Fruit fly (Drosophila melanogaster): ENCODE measurements around the gene CG3402.

Gene CG3402

DNA sequence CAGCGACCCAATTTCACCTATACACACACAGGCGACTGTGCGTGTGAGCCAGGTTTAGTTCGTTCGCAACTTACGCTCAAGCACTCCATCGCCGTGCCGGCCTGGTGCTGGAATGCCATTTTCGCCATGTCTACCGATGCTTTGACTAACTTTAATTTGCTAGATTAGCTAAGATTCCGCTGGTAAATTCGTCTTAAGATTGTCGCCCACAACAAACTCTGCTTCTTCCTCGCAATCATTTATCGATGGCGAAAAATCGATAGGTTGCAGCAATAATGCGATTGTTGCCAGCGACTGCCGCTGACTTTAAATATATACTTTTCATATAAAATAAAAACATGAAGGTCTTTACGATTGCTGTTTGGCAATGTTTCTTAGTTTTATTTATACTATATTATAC, at the start of gene CG3402:
Gene CG3402, minus strand, starts transcription at position 245 of the 400 bp plus-strand sequence.
- TF ChIP-seq Sin3A (optimal IDR thresholded peaks at IDR 0.05) (no peak), insv (optimal IDR thresholded peaks at IDR 0.05) (no peak), psq (optimal IDR thresholded peaks at IDR 0.05) (no peak), Myc (optimal IDR thresholded peaks at IDR 0.05) (no peak), h (optimal IDR thresholded peaks at IDR 0.05) (no peak), ttk (optimal IDR thresholded peaks at IDR 0.05) (no peak)

DNA sequence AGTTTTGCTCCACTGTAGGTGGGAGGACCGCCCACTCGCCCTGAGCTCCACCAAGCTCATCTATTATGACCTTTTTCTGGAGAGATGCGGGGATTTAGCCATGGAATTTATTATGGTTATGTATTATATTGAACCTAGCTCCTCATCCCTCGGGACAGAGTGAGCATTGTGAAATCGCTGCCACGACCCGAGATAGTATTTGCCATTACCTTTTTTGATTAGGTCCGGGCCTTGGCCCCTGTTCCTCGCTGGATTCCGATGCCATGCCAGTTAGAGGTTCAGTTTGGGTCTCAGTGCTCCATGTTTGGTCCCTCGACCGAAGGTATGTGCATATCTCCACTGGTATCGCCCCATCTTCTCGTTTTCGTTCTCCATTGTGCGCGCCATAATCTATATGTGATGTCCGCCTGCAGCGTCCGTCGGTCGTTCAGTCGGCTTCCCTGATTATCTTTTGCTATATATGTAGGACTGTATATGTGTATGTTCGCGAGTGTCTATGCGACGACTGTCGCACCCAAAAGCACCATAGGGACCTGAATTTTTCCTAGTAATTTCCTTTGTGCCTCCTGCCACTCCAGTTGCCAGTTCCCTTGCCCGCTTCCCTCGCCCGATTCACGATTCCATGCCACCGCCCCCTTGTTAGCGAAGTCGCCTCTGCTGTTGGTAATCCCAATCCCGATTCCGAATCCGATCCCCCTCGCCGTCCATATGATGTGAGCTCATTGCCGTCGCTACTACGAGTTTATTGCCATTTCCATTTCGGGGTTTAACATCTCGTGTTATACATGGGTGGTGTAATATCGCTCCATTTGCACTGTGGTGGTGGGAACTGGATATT, 49.3 kb upstream of the CG3402 start:
- TF ChIP-seq ttk (optimal IDR thresholded peaks at IDR 0.05) (no peak), insv (optimal IDR thresholded peaks at IDR 0.05) (no peak), h (optimal IDR thresholded peaks at IDR 0.05) (no peak), Sin3A (optimal IDR thresholded peaks at IDR 0.05) (no peak), Myc (optimal IDR thresholded peaks at IDR 0.05) (no peak), psq (optimal IDR thresholded peaks at IDR 0.05) (no peak)

DNA sequence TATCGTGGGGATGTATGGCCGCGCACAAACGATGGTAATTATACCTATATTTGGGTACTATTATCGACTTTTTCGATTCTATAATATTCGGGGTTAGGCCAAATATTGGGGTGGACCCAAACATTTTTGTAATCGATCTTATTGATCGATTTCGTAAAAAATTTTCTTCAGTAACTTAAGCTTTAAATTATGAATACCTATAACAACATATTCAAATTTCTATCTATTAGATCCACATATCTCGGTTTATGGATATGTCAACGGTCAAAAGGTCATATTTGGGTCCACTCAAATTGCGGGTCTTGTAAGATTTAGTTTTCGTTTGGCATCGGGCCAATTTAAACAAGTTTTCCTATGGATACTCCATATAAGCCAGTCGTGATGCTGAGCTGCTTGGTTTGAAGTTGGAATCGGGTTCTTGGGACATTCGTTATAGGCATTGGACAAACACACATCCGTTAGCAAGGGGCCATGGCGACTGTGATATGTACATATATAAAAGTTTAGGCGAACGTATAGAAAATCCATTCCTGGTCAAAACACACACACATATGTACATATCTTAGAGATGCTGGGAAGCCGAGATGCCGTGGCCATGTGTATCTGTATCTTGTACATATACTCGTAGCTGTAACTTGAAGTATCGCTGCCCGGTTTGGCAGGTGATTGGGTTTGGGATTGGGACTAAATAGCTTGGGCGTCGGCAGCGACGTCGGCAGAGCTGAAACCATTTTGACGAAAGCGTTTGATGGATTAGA, 47.7 kb upstream of the CG3402 start:
- TF ChIP-seq h (optimal IDR thresholded peaks at IDR 0.05) (no peak), ttk (optimal IDR thresholded peaks at IDR 0.05) (no peak), insv (optimal IDR thresholded peaks at IDR 0.05) (no peak), psq (optimal IDR thresholded peaks at IDR 0.05) (no peak), Myc (optimal IDR thresholded peaks at IDR 0.05) (no peak), Sin3A (optimal IDR thresholded peaks at IDR 0.05) (no peak)

DNA sequence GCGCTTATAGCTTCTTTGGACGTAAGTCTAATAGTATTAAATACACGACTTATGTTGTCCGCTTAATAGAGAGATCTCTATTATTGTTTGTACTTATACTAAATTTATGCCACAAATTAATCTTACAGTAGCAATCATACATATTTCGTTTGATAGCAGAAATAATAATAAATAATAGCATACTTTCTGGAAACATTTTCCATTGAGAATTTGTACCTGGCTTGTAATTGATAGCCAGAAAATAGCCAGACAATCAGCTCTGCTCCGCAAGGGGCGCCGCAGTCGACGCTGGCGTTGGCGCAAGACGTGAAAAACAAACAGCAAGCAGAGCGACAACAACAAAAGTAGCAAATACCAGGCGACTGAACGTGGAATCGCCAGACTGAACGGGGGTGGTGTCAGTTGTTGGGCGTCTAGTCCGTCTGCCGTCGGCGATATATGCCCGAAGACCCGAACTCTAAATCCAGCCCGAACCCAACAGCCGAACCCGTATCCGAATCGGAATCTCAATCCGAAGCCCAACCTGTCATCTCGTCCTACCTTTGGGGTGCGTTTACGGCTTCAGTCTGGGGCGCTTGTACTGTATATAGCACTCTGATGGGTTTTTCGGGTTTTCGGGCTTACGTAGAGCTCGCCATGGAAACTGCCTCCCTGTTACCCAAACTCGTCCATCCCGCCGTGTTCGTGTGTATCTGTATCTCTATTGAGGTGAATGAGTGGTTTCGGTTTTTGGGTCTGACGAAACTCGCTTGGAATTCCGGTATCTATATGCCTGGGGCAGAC, 46.9 kb upstream of the CG3402 start:
- no peak for TF ChIP-seq psq (optimal IDR thresholded peaks at IDR 0.05)
- TF ChIP-seq Sin3A (optimal IDR thresholded peaks at IDR 0.05): no peak
- no peak for TF ChIP-seq Myc (optimal IDR thresholded peaks at IDR 0.05)
- no peak for TF ChIP-seq insv (optimal IDR thresholded peaks at IDR 0.05)
- TF ChIP-seq ttk (optimal IDR thresholded peaks at IDR 0.05): no peak
- TF ChIP-seq h (optimal IDR thresholded peaks at IDR 0.05): no peak

DNA sequence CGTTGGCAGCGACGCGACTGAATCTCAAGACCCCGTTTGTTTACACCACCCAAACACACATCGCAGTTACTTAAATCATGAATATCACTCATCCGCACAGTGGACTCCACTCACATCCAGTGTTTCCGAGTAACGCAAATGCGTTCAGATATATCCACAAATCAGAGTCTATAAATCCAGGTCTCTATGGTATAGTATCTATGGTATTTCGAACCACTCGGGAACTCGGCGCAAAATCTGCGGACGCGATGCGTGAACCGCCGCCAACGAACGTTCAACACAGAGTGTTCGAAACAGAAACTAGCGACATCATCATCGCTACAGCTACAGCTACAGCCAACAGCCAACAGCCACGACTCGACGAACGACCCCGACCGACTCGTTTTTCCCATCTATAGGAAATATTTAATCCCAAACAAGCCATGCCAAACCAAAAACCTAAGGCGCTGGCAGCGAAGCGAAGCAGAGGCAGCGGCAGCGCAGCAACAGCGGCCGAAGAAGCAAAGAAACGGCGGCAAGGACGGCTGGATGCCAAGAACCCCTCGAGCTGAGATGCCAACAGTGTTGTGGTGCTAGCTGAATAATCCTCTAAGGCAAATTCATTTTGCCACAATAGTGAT, 46.2 kb upstream of the CG3402 start, which contains the start of gene CG13894:
Gene CG13894, minus strand, starts transcription at position 397 of the 620 bp plus-strand sequence.
- no peak for TF ChIP-seq ttk (optimal IDR thresholded peaks at IDR 0.05)
- no peak for TF ChIP-seq insv (optimal IDR thresholded peaks at IDR 0.05)

DNA sequence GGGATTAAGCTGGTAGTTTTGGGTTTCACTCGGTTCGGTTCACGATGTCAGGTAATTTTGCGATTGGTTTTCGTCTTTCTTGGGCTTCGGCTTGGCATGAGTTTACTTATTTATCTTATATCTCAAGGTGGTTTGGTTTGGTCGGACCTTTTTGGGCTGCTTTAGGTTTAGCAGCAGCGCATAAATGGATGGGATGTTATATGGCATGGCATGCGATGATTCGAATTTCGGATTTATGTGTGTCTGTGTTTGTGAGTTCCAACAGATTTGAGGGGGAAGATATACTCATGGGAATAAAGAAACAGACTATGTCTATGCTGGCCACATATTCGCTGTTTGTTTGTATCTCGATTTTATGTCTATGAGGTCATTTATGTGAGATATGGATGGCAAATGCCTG, 45.0 kb upstream of the CG3402 start:
- TF ChIP-seq psq (optimal IDR thresholded peaks at IDR 0.05): no peak
- no peak for TF ChIP-seq ttk (optimal IDR thresholded peaks at IDR 0.05)
- no peak for TF ChIP-seq insv (optimal IDR thresholded peaks at IDR 0.05)
- no peak for TF ChIP-seq Myc (optimal IDR thresholded peaks at IDR 0.05)

DNA sequence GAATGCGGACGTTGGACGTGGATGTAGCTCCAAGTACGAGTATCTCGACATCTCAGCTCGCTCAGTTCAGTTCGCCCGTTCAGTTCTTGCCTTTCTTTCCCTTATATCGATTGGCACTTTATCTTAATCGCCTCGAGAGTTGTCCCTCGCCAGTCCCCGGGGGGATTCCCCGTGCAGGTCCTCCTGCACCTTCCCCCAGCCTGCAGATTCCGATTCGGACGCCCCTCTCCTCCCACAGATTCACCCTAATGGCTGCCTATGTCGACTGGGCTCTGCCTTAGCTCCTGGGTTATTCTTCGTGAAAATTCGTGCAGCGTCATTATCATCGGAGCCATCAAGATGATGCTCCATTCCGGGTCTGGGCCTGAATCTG, 44.4 kb upstream of the CG3402 start:
- no peak for TF ChIP-seq h (optimal IDR thresholded peaks at IDR 0.05)
- no peak for TF ChIP-seq Sin3A (optimal IDR thresholded peaks at IDR 0.05)
- no peak for TF ChIP-seq psq (optimal IDR thresholded peaks at IDR 0.05)
- no peak for TF ChIP-seq insv (optimal IDR thresholded peaks at IDR 0.05)
- no peak for TF ChIP-seq ttk (optimal IDR thresholded peaks at IDR 0.05)
- TF ChIP-seq Myc (optimal IDR thresholded peaks at IDR 0.05): no peak

DNA sequence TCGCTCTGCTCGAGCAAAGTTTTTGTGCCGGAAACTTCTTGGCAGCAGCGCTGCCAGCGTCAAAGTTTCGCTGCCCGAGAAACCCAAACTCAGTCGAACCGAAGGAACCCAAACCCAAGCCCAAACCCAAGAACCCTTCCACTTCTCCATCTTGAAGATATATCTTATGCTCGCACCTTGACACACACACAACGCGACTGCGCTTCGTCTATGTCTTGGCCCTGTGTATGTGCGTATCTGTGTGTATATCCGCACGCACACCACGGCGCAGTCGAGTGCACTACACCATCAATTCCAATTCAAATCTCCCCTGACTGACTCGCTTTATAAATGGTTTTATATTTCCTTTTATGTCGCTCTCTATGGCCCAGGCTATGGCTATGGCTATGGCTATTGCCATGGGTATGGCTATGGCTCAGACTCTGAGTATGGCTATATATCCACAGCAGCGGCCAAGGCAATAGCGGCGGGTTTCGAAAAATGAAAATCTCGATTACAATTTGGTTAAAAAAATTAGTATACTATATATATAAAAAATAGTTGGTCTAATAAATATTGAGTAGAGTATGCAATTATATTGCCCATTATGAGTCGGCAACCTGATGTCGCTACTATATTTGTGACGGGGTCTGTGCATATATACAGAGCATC, 43.8 kb upstream of the CG3402 start:
- TF ChIP-seq insv (optimal IDR thresholded peaks at IDR 0.05): no peak
- no peak for TF ChIP-seq Sin3A (optimal IDR thresholded peaks at IDR 0.05)
- TF ChIP-seq h (optimal IDR thresholded peaks at IDR 0.05): no peak
- TF ChIP-seq ttk (optimal IDR thresholded peaks at IDR 0.05): no peak

DNA sequence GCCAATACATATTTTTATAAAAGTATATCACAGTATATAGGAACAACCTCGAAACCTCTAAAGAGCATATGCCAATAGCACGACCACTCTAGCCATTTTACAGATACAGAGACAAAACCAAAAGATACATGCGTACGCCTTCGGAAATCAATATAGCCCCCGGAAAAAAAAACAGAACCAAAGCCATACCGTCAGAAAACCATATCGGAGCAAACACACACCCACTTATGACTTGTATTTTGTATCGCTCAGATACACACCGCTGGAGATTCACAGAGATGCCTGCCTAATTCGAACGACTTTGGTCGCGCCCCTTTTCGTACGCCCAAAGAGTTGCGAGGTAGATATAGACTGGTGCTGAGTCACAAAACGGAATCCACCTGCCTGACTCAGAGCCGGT, 42.8 kb upstream of the CG3402 start:
- TF ChIP-seq insv (optimal IDR thresholded peaks at IDR 0.05) (no peak), h (optimal IDR thresholded peaks at IDR 0.05) (no peak), psq (optimal IDR thresholded peaks at IDR 0.05) (no peak), ttk (optimal IDR thresholded peaks at IDR 0.05) (no peak), Myc (optimal IDR thresholded peaks at IDR 0.05) (no peak), Sin3A (optimal IDR thresholded peaks at IDR 0.05) (no peak)

DNA sequence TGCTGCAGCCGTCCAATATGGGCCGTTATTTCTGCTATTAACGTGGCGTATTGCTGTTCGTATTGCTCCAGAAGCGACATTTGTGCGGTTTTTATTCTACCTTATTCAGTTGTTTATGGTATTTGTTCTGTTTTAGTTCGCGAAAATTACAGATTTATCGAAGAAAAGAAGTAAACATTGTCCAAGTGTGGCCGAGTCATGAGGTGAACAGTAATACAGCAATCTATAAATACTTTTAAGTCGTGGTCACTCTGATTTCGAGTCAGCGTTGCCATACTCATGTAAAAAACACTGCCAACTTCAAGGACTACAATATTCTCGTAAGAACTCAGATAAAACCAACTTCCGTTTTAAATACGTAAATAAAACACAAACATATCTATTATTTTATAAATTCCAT, 40.0 kb upstream of the CG3402 start, which contains the start of gene Vti1a:
Gene Vti1a, minus strand, starts transcription at position 221 of the 400 bp plus-strand sequence.
- TF ChIP-seq h (optimal IDR thresholded peaks at IDR 0.05) (no peak), insv (optimal IDR thresholded peaks at IDR 0.05) (no peak), psq (optimal IDR thresholded peaks at IDR 0.05) (no peak), Myc (optimal IDR thresholded peaks at IDR 0.05) (no peak), ttk (optimal IDR thresholded peaks at IDR 0.05) (no peak), Sin3A (optimal IDR thresholded peaks at IDR 0.05) (no peak)

DNA sequence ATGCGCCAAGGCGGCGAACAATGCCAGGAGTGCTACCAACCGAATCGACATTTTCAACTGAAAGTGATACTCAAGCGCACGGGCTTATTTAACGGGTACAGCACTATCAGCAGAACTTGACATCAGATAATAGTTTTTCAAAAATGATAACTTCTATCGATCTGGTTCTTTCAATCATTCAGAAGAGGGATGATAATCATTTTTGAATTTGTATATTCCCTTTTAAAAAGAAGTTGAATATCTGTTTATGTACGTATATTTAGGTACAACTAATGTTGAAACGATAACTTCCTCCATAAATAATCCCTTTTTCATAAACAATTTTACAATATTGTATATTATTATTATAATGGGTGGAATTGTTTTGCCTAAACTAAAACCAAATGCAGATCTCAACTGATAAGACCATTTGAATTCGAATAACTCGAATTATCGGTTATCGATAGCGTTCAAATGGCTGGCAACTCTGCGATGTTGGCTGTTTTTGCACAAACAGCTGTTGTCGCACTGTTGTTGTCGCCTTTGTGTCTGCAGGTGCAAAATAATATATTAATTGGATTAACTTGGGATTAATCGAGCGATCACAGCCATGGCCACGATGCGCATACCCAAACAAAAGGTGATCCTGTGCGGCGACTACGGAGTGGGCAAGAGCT, 37.5 kb upstream of the CG3402 start, which contains the start of the genes CG32483 and RabX6:
Gene CG32483, minus strand, starts transcription at position 51 of the 656 bp plus-strand sequence.
Gene RabX6, plus strand, starts transcription at position 487 of the 656 bp plus-strand sequence.
- TF ChIP-seq psq (optimal IDR thresholded peaks at IDR 0.05): no peak
- no peak for TF ChIP-seq insv (optimal IDR thresholded peaks at IDR 0.05)
- TF ChIP-seq Sin3A (optimal IDR thresholded peaks at IDR 0.05): no peak
- no peak for TF ChIP-seq ttk (optimal IDR thresholded peaks at IDR 0.05)
- no peak for TF ChIP-seq h (optimal IDR thresholded peaks at IDR 0.05)
- no peak for TF ChIP-seq Myc (optimal IDR thresholded peaks at IDR 0.05)
